Worm (Caenorhabditis elegans): Measurements from ENCODE around the gene C03C10.5.

ce11 chrIII:4049150-4049549, 42.8 kb downstream of the C03C10.5 start:
- TF ChIP-seq ama-1 (optimal IDR thresholded peaks at IDR 0.05) (no peak), nhr-11 (tag; optimal IDR thresholded peaks at IDR 0.05) (no peak), elt-3 (tag; optimal IDR thresholded peaks at IDR 0.05) (no peak), fkh-10 (GFP tag; optimal IDR thresholded peaks at IDR 0.05) (no peak), mdl-1 (tag; optimal IDR thresholded peaks at IDR 0.05) (no peak), nhr-12 (tag; optimal IDR thresholded peaks at IDR 0.05) (no peak), ceh-9 (tag; optimal IDR thresholded peaks at IDR 0.05) (no peak), eor-1 (tag; optimal IDR thresholded peaks at IDR 0.05) (no peak), R02D3.7 (tag; optimal IDR thresholded peaks at IDR 0.05) (no peak)

All from whole organism, L3 larva.